Worm (Caenorhabditis elegans): Measurements from ENCODE around the gene T24A6.17.

DNA sequence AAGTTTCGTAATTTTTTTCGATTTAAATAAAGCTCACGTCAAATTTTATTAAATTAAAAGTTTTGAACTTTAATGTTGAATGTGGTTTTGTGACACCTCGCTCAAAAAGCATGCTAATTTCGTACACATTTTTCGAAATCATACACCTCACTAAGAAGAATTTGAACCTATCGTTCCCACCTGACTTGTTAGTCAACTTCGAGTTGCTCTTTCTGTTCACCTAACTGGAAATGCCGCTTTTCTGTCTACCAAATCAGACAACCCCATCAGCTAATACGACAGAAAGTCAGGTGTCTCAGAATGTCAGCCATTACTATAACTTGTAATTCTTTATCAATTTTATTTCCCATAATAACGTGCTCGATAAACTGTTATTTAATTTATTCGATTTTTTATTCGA is 33.8 kb downstream of the T24A6.17 start, which contains the start of gene srbc-66:
- TF ChIP-seq zag-1 (tag; optimal IDR thresholded peaks at IDR 0.05): no peak
- TF ChIP-seq nhr-28 (tag; optimal IDR thresholded peaks at IDR 0.05): no peak
- TF ChIP-seq ztf-11 (tag; optimal IDR thresholded peaks at IDR 0.05): no peak
- no peak for TF ChIP-seq lin-35 (GFP tag; optimal IDR thresholded peaks at IDR 0.05)
- no peak for TF ChIP-seq ceh-63 (GFP tag; optimal IDR thresholded peaks at IDR 0.05)
